Worm (Caenorhabditis elegans) whole organism, L2 larva: ENCODE measurements around the gene C18H9.5.

Source experiments
- C34F6.9 ChIP-seq: fragments of 150-350 bp; optimal IDR thresholded peaks from 2 replicates; lab custom pipeline; 2014; ENCODE audit warnings: missing biosample characterization, missing genetic modification characterization
- F13H6.1 ChIP-seq: sonication (generic microtip); optimal IDR thresholded peaks from 2 replicates; lab custom pipeline; 2016; ENCODE audit warnings: missing genetic modification characterization, missing compliant biosample characterization
- R02D3.7 ChIP-seq: fragments of 150-350 bp; optimal IDR thresholded peaks from 2 replicates; lab custom pipeline; 2014; ENCODE audit warnings: missing biosample characterization, missing genetic modification characterization
- Y55F3AM.14 ChIP-seq: fragments of 200-800 bp; sonication (Bioruptor generic); optimal IDR thresholded peaks from 2 replicates; lab custom pipeline; 2018; ENCODE audit warnings: mild to moderate bottlenecking, missing genetic modification characterization, missing compliant biosample characterization
- alr-1 ChIP-seq: fragments of 150-350 bp; optimal IDR thresholded peaks from 2 replicates; lab custom pipeline; 2014; ENCODE audit warnings: missing biosample characterization, missing genetic modification characterization
- aly-2 ChIP-seq: fragments of 150-350 bp; optimal IDR thresholded peaks from 2 replicates; lab custom pipeline; 2014; ENCODE audit warnings: missing biosample characterization, missing genetic modification characterization
- ama-1 ChIP-seq: fragments of 150-350 bp; optimal IDR thresholded peaks from 2 replicates; lab custom pipeline; 2018; ENCODE audit warnings: inconsistent platforms
- blmp-1 ChIP-seq: sonication (generic microtip); optimal IDR thresholded peaks from 2 replicates; lab custom pipeline; 2017; ENCODE audit warnings: missing genetic modification characterization, mild to moderate bottlenecking, missing compliant biosample characterization, antibody characterized with exemption, moderate library complexity; ENCODE audit not compliant: insufficient read depth
- ceh-82 ChIP-seq: fragments of 150-350 bp; optimal IDR thresholded peaks from 2 replicates; lab custom pipeline; 2014; ENCODE audit warnings: missing biosample characterization, missing genetic modification characterization
- crh-2 ChIP-seq: sonication (generic microtip); optimal IDR thresholded peaks from 2 replicates; lab custom pipeline; 2017; ENCODE audit warnings: missing biosample characterization, missing genetic modification characterization
- egl-27 ChIP-seq: sonication (generic microtip); optimal IDR thresholded peaks from 3 replicates; lab custom pipeline; 2017; ENCODE audit warnings: missing biosample characterization, missing genetic modification reagents, missing genetic modification characterization
- elt-1 ChIP-seq: fragments of 150-350 bp; optimal IDR thresholded peaks from 2 replicates; lab custom pipeline; 2014; ENCODE audit warnings: missing biosample characterization, missing genetic modification characterization
- elt-3 ChIP-seq: sonication (generic microtip); optimal IDR thresholded peaks from 2 replicates; lab custom pipeline; 2017; ENCODE audit warnings: missing biosample characterization, missing genetic modification characterization
- fos-1 ChIP-seq: fragments of 150-350 bp; optimal IDR thresholded peaks from 2 replicates; lab custom pipeline; 2014; ENCODE audit warnings: missing biosample characterization, missing genetic modification characterization
- gmeb-1 ChIP-seq: fragments of 150-350 bp; optimal IDR thresholded peaks from 2 replicates; lab custom pipeline; 2014; ENCODE audit warnings: missing biosample characterization, missing genetic modification characterization
- lin-11 ChIP-seq: fragments of 150-350 bp; sonication (generic microtip); optimal IDR thresholded peaks from 2 replicates; lab custom pipeline; 2014; ENCODE audit warnings: missing biosample characterization, missing genetic modification characterization, inconsistent platforms, mixed read lengths
- lin-13 ChIP-seq: fragments of 150-350 bp; optimal IDR thresholded peaks from 2 replicates; lab custom pipeline; 2014; ENCODE audit warnings: missing biosample characterization, missing genetic modification reagents, missing genetic modification characterization
- lin-39 ChIP-seq: fragments of 150-350 bp; optimal IDR thresholded peaks from 2 replicates; lab custom pipeline; 2014; ENCODE audit warnings: missing biosample characterization, missing genetic modification reagents, missing genetic modification characterization
- lsy-2 ChIP-seq, 2 experiments: fragments of 150-350 bp in 1 of 2; sonication (generic microtip) in 1 of 2; optimal IDR thresholded peaks; 2 replicates each; lab custom pipeline; 2014 to 2017; ENCODE audit warnings: missing biosample characterization in 2 of 2, missing genetic modification characterization in 2 of 2
- mab-5 ChIP-seq: fragments of 150-350 bp; optimal IDR thresholded peaks from 2 replicates; lab custom pipeline; 2014; ENCODE audit warnings: missing biosample characterization, missing genetic modification characterization
- mbf-1 ChIP-seq: sonication (generic microtip); optimal IDR thresholded peaks from 2 replicates; lab custom pipeline; 2017; ENCODE audit warnings: missing biosample characterization, missing genetic modification characterization
- mdl-1 ChIP-seq, 2 experiments: fragments of 150-350 bp in 1 of 2; sonication (generic microtip) in 1 of 2; optimal IDR thresholded peaks; 2 replicates each; lab custom pipeline; 2017; ENCODE audit warnings: missing biosample characterization in 2 of 2, missing genetic modification characterization in 2 of 2
- nhr-12 ChIP-seq: fragments of 150-350 bp; optimal IDR thresholded peaks from 2 replicates; lab custom pipeline; 2014; ENCODE audit warnings: missing biosample characterization, missing genetic modification characterization
- nhr-129 ChIP-seq: fragments of 150-350 bp; optimal IDR thresholded peaks from 2 replicates; lab custom pipeline; 2014; ENCODE audit warnings: missing biosample characterization, missing genetic modification characterization
- nhr-21 ChIP-seq: fragments of 150-350 bp; optimal IDR thresholded peaks from 2 replicates; lab custom pipeline; 2014; ENCODE audit warnings: missing biosample characterization, missing genetic modification characterization
- nhr-23 ChIP-seq: fragments of 150-350 bp; optimal IDR thresholded peaks from 2 replicates; lab custom pipeline; 2014; ENCODE audit warnings: missing biosample characterization, missing genetic modification reagents, missing genetic modification characterization
- nhr-237 ChIP-seq: fragments of 150-350 bp; optimal IDR thresholded peaks from 2 replicates; lab custom pipeline; 2014; ENCODE audit warnings: missing biosample characterization, missing genetic modification characterization
- nhr-25 ChIP-seq: fragments of 150-350 bp; sonication (generic microtip); optimal IDR thresholded peaks from 3 replicates; lab custom pipeline; 2014; ENCODE audit warnings: missing biosample characterization, missing genetic modification characterization
- nhr-6 ChIP-seq: fragments of 150-350 bp; optimal IDR thresholded peaks from 2 replicates; lab custom pipeline; 2014; ENCODE audit warnings: missing biosample characterization, missing genetic modification characterization
- peb-1 ChIP-seq: fragments of 150-350 bp; optimal IDR thresholded peaks from 2 replicates; lab custom pipeline; 2014; ENCODE audit warnings: missing biosample characterization, missing genetic modification characterization
- sem-4 ChIP-seq: fragments of 150-350 bp; optimal IDR thresholded peaks from 2 replicates; lab custom pipeline; 2014; ENCODE audit warnings: missing biosample characterization, missing genetic modification reagents, missing genetic modification characterization
- sma-3 ChIP-seq: sonication (generic microtip); optimal IDR thresholded peaks from 2 replicates; lab custom pipeline; 2016; ENCODE audit warnings: missing genetic modification reagents, missing genetic modification characterization, missing compliant biosample characterization
- sma-9 ChIP-seq, 2 experiments: fragments of 150-350 bp in 1 of 2; sonication (generic microtip) in 1 of 2; optimal IDR thresholded peaks; 2 replicates each; lab custom pipeline; 2014 to 2016; ENCODE audit warnings: missing genetic modification characterization in 2 of 2, mild to moderate bottlenecking in 1 of 2, missing biosample characterization in 1 of 2, missing compliant biosample characterization in 1 of 2, missing genetic modification reagents in 1 of 2, moderate library complexity in 1 of 2
- snpc-4 ChIP-seq: fragments of 150-350 bp; optimal IDR thresholded peaks from 2 replicates; lab custom pipeline; 2014; ENCODE audit warnings: missing biosample characterization, missing genetic modification characterization
- unc-55 ChIP-seq: fragments of 150-350 bp; sonication (generic microtip); optimal IDR thresholded peaks from 3 replicates; lab custom pipeline; 2014; ENCODE audit warnings: missing biosample characterization, missing genetic modification reagents, missing genetic modification characterization
- zag-1 ChIP-seq: fragments of 150-350 bp; optimal IDR thresholded peaks from 2 replicates; lab custom pipeline; 2014; ENCODE audit warnings: missing biosample characterization, missing genetic modification characterization
- ztf-11 ChIP-seq: sonication (generic microtip); optimal IDR thresholded peaks from 2 replicates; lab custom pipeline; 2017; ENCODE audit warnings: missing biosample characterization, missing genetic modification characterization
- ztf-4 ChIP-seq: fragments of 150-350 bp; optimal IDR thresholded peaks from 2 replicates; lab custom pipeline; 2014; ENCODE audit warnings: missing biosample characterization, missing genetic modification characterization

Gene C18H9.5

ce11 chrII:6736066-6736465, 40.7 kb upstream of the C18H9.5 start, which contains the start of gene mrps-18.C:
mrps-18.C (plus strand) TSS chrII:6736203.
- no peak for TF ChIP-seq sma-9 (GFP tag; optimal IDR thresholded peaks at IDR 0.05; lab: Kevin White, UChicago)
- TF ChIP-seq sma-9 (tag; optimal IDR thresholded peaks at IDR 0.05; lab: Kevin White, UChicago): no peak
- no peak for TF ChIP-seq nhr-23 (tag; lab: Kevin White, UChicago)
- TF ChIP-seq fos-1: no peak
- no peak for TF ChIP-seq nhr-129 (tag; lab: Kevin White, UChicago)
- TF ChIP-seq egl-27: no peak
- no peak for TF ChIP-seq Y55F3AM.14 (GFP tag; lab: Kevin White, UChicago)
- TF ChIP-seq lin-11: no peak
- TF ChIP-seq sma-3 (GFP tag; lab: Kevin White, UChicago): no peak
- no peak for TF ChIP-seq blmp-1 (tag; lab: Kevin White, UChicago)
- TF ChIP-seq crh-2 (tag; lab: Kevin White, UChicago): no peak
- TF ChIP-seq nhr-25 (tag; lab: Kevin White, UChicago): no peak

ce11 chrII:6734674-6735073, 39.3 kb upstream of the C18H9.5 start, which contains the start of gene T14B4.3:
T14B4.3 (plus strand) TSS chrII:6734937.
- TF ChIP-seq Y55F3AM.14 (GFP tag; lab: Kevin White, UChicago) (no peak), alr-1 (tag; lab: Kevin White, UChicago) (no peak), nhr-21 (tag; lab: Kevin White, UChicago) (peak; percentile 40), lin-11 (no peak), crh-2 (tag; lab: Kevin White, UChicago) (peak; percentile 68), aly-2 (tag; lab: Kevin White, UChicago) (no peak), ztf-4 (no peak), sem-4 (tag; lab: Kevin White, UChicago) (no peak), sma-3 (GFP tag; lab: Kevin White, UChicago) (peak; percentile 72), mdl-1 (tag; optimal IDR thresholded peaks at IDR 0.05; lab: Kevin White, UChicago) (no peak), mab-5 (no peak), snpc-4 (tag; lab: Kevin White, UChicago) (peak; percentile 2), gmeb-1 (peak; percentile 66), ceh-82 (tag; lab: Kevin White, UChicago) (no peak), unc-55 (GFP tag; lab: Kevin White, UChicago) (peak; percentile 87), lin-13 (GFP tag; lab: Kevin White, UChicago) (peak; percentile 47), lsy-2 (tag; optimal IDR thresholded peaks at IDR 0.05; lab: Kevin White, UChicago) (peak; percentile 25 to 87), elt-1 (no peak), nhr-237 (no peak), sma-9 (GFP tag; optimal IDR thresholded peaks at IDR 0.05; lab: Kevin White, UChicago) (peak; percentile 51), sma-9 (tag; optimal IDR thresholded peaks at IDR 0.05; lab: Kevin White, UChicago) (no peak), elt-3 (tag; lab: Kevin White, UChicago) (no peak), C34F6.9 (tag; lab: Kevin White, UChicago) (peak; percentile 78), fos-1 (peak; percentile 29), lin-39 (tag; lab: Kevin White, UChicago) (no peak), nhr-129 (tag; lab: Kevin White, UChicago) (peak; percentile 65), ztf-11 (tag; lab: Kevin White, UChicago) (no peak), ama-1 (lab: Kevin White, UChicago) (no peak), blmp-1 (tag; lab: Kevin White, UChicago) (no peak), F13H6.1 (tag; lab: Kevin White, UChicago) (peak; percentile 50)

- TF ChIP-seq ztf-4 (no peak), peb-1 (tag; lab: Kevin White, UChicago) (no peak), nhr-23 (tag; lab: Kevin White, UChicago) (no peak), R02D3.7 (tag; lab: Kevin White, UChicago) (no peak)
Measured at ce11 chrII:6733718-6734117, 38.4 kb upstream of the C18H9.5 start, which contains the start of gene T14B4.9. T14B4.9 (minus strand) TSS chrII:6733818.

ce11 chrII:6729331-6729730, 34.0 kb upstream of the C18H9.5 start, which contains the start of gene T14B4.8:
T14B4.8 (minus strand) TSS chrII:6729390.
- no peak for TF ChIP-seq nhr-6 (tag; lab: Kevin White, UChicago)
- TF ChIP-seq mab-5: no peak
- TF ChIP-seq mbf-1 (tag; lab: Kevin White, UChicago): no peak
- no peak for TF ChIP-seq nhr-12 (tag; lab: Kevin White, UChicago)
- TF ChIP-seq lsy-2 (tag; optimal IDR thresholded peaks at IDR 0.05; lab: Kevin White, UChicago): peak in 1 of 2 experiments; percentile 8
- TF ChIP-seq nhr-129 (tag; lab: Kevin White, UChicago): peak; percentile 18
- TF ChIP-seq lin-39 (tag; lab: Kevin White, UChicago): no peak
- no peak for TF ChIP-seq elt-1
- peak; percentile 4 for TF ChIP-seq snpc-4 (tag; lab: Kevin White, UChicago)
- peak; percentile 51 for TF ChIP-seq unc-55 (GFP tag; lab: Kevin White, UChicago)
- peak; percentile 23 for TF ChIP-seq zag-1 (tag; lab: Kevin White, UChicago)
- no peak for TF ChIP-seq F13H6.1 (tag; lab: Kevin White, UChicago)
- TF ChIP-seq C34F6.9 (tag; lab: Kevin White, UChicago): peak; percentile 45
